Fruit fly (Drosophila melanogaster): ENCODE results near the gene snRNP-U1-70K.

Gene snRNP-U1-70K

DNA sequence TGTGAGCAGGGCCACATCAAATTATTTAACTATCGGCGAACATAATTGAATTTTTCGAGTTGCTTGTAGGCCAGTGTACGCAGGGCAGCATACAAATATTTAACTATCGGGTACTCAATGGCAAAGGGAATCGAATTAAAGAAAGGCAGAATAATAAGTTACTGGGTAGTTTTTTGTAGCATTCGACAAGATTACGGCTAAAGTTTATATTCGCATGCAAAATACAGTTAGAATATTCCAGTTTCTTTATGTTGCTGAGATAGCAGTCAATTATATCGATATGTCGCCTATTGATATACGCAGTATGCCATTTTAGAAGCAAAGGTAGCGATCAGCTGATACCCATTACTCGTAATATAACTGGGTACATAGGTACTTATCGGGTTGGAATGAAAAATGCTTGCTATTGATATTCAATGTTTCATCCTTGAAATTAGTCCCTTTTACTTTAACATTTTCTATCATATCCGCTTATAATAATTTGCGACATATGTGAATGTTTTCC is 3.5 kb downstream of the snRNP-U1-70K start (continued):
- TF ChIP-seq CG3847 (GFP tag; IDR thresholded peaks at IDR 0.05): 0 out of 2 replicates have a peak, but pooled peaks have one; percentile 16
- no peak for TF ChIP-seq CG17186 (GFP tag; optimal IDR thresholded peaks at IDR 0.05)
- TF ChIP-seq HLH4C (GFP tag; IDR thresholded peaks at IDR 0.05; ENCODE audit: partially characterized antibody): peak; percentile 6
- TF ChIP-seq Mad (GFP tag; optimal IDR thresholded peaks at IDR 0.05): peak; percentile 3
- no peak for TF ChIP-seq CG8281 (tag; optimal IDR thresholded peaks at IDR 0.05)
- peak; percentile 59 for TF ChIP-seq CG14860 (GFP tag; IDR thresholded peaks at IDR 0.05; ENCODE audit: partially characterized antibody)
- peak; percentile 54 for TF ChIP-seq NFAT (GFP tag; IDR thresholded peaks at IDR 0.05)
- no peak for TF ChIP-seq CG17612 (GFP tag; IDR thresholded peaks at IDR 0.05)
- peak; percentile 23 for TF ChIP-seq Myb (GFP tag; optimal IDR thresholded peaks at IDR 0.05)
- peak; percentile 1 for TF ChIP-seq pum (GFP tag; optimal IDR thresholded peaks at IDR 0.05)
- TF ChIP-seq vfl (GFP tag; optimal IDR thresholded peaks at IDR 0.05): peak; percentile 33
- TF ChIP-seq CG4707 (GFP tag; optimal IDR thresholded peaks at IDR 0.05): peak; percentile 16
- no peak for TF ChIP-seq CG17385 (GFP tag; optimal IDR thresholded peaks at IDR 0.05)
- peak; percentile 55 for TF ChIP-seq ato (GFP tag; IDR thresholded peaks at IDR 0.05; ENCODE audit: partially characterized antibody)
- peak; percentile 24 for TF ChIP-seq BtbVII (GFP tag; optimal IDR thresholded peaks at IDR 0.05)
- TF ChIP-seq Nf-YC (tag; optimal IDR thresholded peaks at IDR 0.05): peak; percentile 15
- TF ChIP-seq CG2889 (GFP tag; IDR thresholded peaks at IDR 0.05): peak; percentile 93
- no peak for TF ChIP-seq cato (GFP tag; optimal IDR thresholded peaks at IDR 0.05; ENCODE audit: borderline replicate concordance)
- no peak for TF ChIP-seq slou (GFP tag; optimal IDR thresholded peaks at IDR 0.05)
- no peak for TF ChIP-seq CG12744 (GFP tag; optimal IDR thresholded peaks at IDR 0.05)
- TF ChIP-seq CG2875 (GFP tag; optimal IDR thresholded peaks at IDR 0.05): peak; percentile 55
- TF ChIP-seq fd96Cb (tag; optimal IDR thresholded peaks at IDR 0.05): peak; percentile 5
- peak; percentile 75 for TF ChIP-seq amos (GFP tag; IDR thresholded peaks at IDR 0.05; ENCODE audit: partially characterized antibody)
- TF ChIP-seq CG32532 (GFP tag; IDR thresholded peaks at IDR 0.05): peak; percentile 20; the same call in 1 of the 2 replicates
- TF ChIP-seq tap (tag; optimal IDR thresholded peaks at IDR 0.05): peak; percentile 45
- peak; percentile 33 for TF ChIP-seq CG12299 (tag; optimal IDR thresholded peaks at IDR 0.05)
- TF ChIP-seq CG6654 (GFP tag; optimal IDR thresholded peaks at IDR 0.05): no peak
- peak; percentile 63 for TF ChIP-seq Fer1 (GFP tag; optimal IDR thresholded peaks at IDR 0.05)
- TF ChIP-seq onecut (GFP tag; IDR thresholded peaks at IDR 0.05): peak; percentile 55
- peak; percentile 69 for TF ChIP-seq CG1647 (GFP tag; optimal IDR thresholded peaks at IDR 0.05)
- peak; percentile 55 for TF ChIP-seq phol (tag; optimal IDR thresholded peaks at IDR 0.05)
- no peak for TF ChIP-seq twi (tag; optimal IDR thresholded peaks at IDR 0.05)
- peak; percentile 4 for TF ChIP-seq lbe (GFP tag; optimal IDR thresholded peaks at IDR 0.05)
- TF ChIP-seq gcm2 (GFP tag; optimal IDR thresholded peaks at IDR 0.05): no peak
- peak; percentile 8 for TF ChIP-seq CG1233 (GFP tag; optimal IDR thresholded peaks at IDR 0.05)
- TF ChIP-seq ham (GFP tag; IDR thresholded peaks at IDR 0.05): no peak
- peak; percentile 59 for TF ChIP-seq Hsf (GFP tag; optimal IDR thresholded peaks at IDR 0.05)
- TF ChIP-seq sim (GFP tag; IDR thresholded peaks at IDR 0.05): no peak
- peak; percentile 30 for TF ChIP-seq Deaf1 (tag; optimal IDR thresholded peaks at IDR 0.05)
- peak; percentile 65 for TF ChIP-seq HHEX (GFP tag; optimal IDR thresholded peaks at IDR 0.05)
- TF ChIP-seq sug (tag; optimal IDR thresholded peaks at IDR 0.05): no peak
- TF ChIP-seq zfh1 (GFP tag; IDR thresholded peaks at IDR 0.05): peak; percentile 51; the same call in 1 of the 3 replicates
- TF ChIP-seq Drgx (GFP tag; IDR thresholded peaks at IDR 0.05): peak; percentile 53; the same call in 1 of the 2 replicates
- TF ChIP-seq Xrp1 (GFP tag; IDR thresholded peaks at IDR 0.05): peak; percentile 43; the same call in 1 of the 2 replicates
- no peak for TF ChIP-seq sima (GFP tag; optimal IDR thresholded peaks at IDR 0.05)
- TF ChIP-seq sqz (GFP tag; optimal IDR thresholded peaks at IDR 0.05): no peak
- TF ChIP-seq CG3995 (GFP tag; optimal IDR thresholded peaks at IDR 0.05): no peak
- peak; percentile 57 for TF ChIP-seq vnd (GFP tag; IDR thresholded peaks at IDR 0.05; ENCODE audit: partially characterized antibody)
- TF ChIP-seq ci (GFP tag; IDR thresholded peaks at IDR 0.05): peak; percentile 81
- TF ChIP-seq CG33213 (GFP tag; optimal IDR thresholded peaks at IDR 0.05): peak; percentile 26
